Fruit fly (Drosophila melanogaster) whole organism, embryonic: ENCODE measurements around the gene TTLL4A.

ENCODE experiments used
- Antp ChIP-seq: fragments of 200-800 bp; sonication (Bioruptor generic); optimal IDR thresholded peaks from 3 replicates; lab custom pipeline; 2016; ENCODE audit warnings: missing biosample characterization, missing genetic modification characterization
- Asciz ChIP-seq: fragments of 200-800 bp; sonication (Bioruptor generic); optimal IDR thresholded peaks from 2 replicates; lab custom pipeline; 2017; ENCODE audit warnings: missing biosample characterization, mild to moderate bottlenecking, missing genetic modification characterization, missing genetic modification reagents
- CG11560 ChIP-seq: fragments of 200-800 bp; sonication (Bioruptor generic); IDR thresholded peaks from 3 replicates; pipeline ENCODE4 v1.3.6; 2022; ENCODE audit warnings: missing biosample characterization, missing genetic modification characterization
- CG12219 ChIP-seq: fragments of 200-800 bp; sonication (Bioruptor generic); optimal IDR thresholded peaks from 3 replicates; lab custom pipeline; 2018; ENCODE audit warnings: missing biosample characterization, mild to moderate bottlenecking, missing genetic modification characterization
- CG12391 ChIP-seq: fragments of 200-800 bp; sonication (Bioruptor generic); optimal IDR thresholded peaks from 3 replicates; lab custom pipeline; 2018; ENCODE audit warnings: missing biosample characterization, mild to moderate bottlenecking, missing genetic modification characterization, moderate library complexity
- CG13424 ChIP-seq: fragments of 200-800 bp; sonication (Bioruptor generic); optimal IDR thresholded peaks from 2 replicates; lab custom pipeline; 2019; ENCODE audit warnings: missing biosample characterization, mild to moderate bottlenecking, missing genetic modification characterization, moderate library complexity
- CG14050 ChIP-seq: fragments of 200-800 bp; sonication (Bioruptor generic); IDR thresholded peaks from 3 replicates; pipeline ENCODE4 v1.3.6; 2022; ENCODE audit warnings: missing biosample characterization, missing genetic modification characterization
- CG15073 ChIP-seq: fragments of 200-800 bp; sonication (Bioruptor generic); optimal IDR thresholded peaks from 2 replicates; lab custom pipeline; 2016; ENCODE audit warnings: missing biosample characterization, missing genetic modification characterization
- CG17328 ChIP-seq: fragments of 200-800 bp; sonication (Bioruptor generic); IDR thresholded peaks from 2 replicates; pipeline ENCODE4 v1.3.6; 2022; ENCODE audit warnings: missing biosample characterization, missing genetic modification characterization
- CG18011 ChIP-seq: fragments of 200-800 bp; sonication (Bioruptor generic); optimal IDR thresholded peaks from 2 replicates; lab custom pipeline; 2017; ENCODE audit warnings: missing biosample characterization, missing genetic modification characterization, mild to moderate bottlenecking, moderate library complexity, missing genotype
- CG2120 ChIP-seq: fragments of 200-800 bp; sonication (Bioruptor generic); optimal IDR thresholded peaks from 3 replicates; lab custom pipeline; 2016; ENCODE audit warnings: missing biosample characterization, missing genetic modification characterization
- CG31441 ChIP-seq: fragments of 200-800 bp; sonication (Bioruptor generic); IDR thresholded peaks from 2 replicates; pipeline ENCODE4 v1.3.6; 2022; ENCODE audit warnings: missing biosample characterization, missing genetic modification characterization
- CG4360 ChIP-seq: fragments of 200-800 bp; sonication (Bioruptor generic); IDR thresholded peaks from 2 replicates; pipeline ENCODE4 v1.3.6; 2022; ENCODE audit warnings: missing biosample characterization, missing genetic modification characterization
- CG7357 ChIP-seq: fragments of 200-800 bp; sonication (Bioruptor generic); IDR thresholded peaks from 3 replicates; pipeline ENCODE4 v1.3.6; 2022; ENCODE audit warnings: missing biosample characterization, missing genetic modification characterization
- CG7372 ChIP-seq: fragments of 200-800 bp; sonication (Bioruptor generic); IDR thresholded peaks from 2 replicates; pipeline ENCODE4 v1.3.6; 2022; ENCODE audit warnings: missing biosample characterization, missing genetic modification characterization
- CG8765 ChIP-seq: fragments of 200-800 bp; sonication (Bioruptor generic); IDR thresholded peaks from 2 replicates; pipeline ENCODE4 v1.3.6; 2022; ENCODE audit warnings: missing biosample characterization, missing genetic modification characterization
- D ChIP-seq, 2 experiments: fragments of 200-800 bp in 1 of 2; fragments of >200 bp in 1 of 2; sonication (Bioruptor generic) in 1 of 2; optimal IDR thresholded peaks; 2 replicates in 1 of 2; 3 replicates in 1 of 2; lab custom pipeline; 2017; ENCODE audit warnings: mild to moderate bottlenecking in 1 of 2, missing biosample characterization in 1 of 2, missing genetic modification characterization in 1 of 2, missing genetic modification reagents in 1 of 2
- D19B ChIP-seq: fragments of 200-800 bp; sonication (Bioruptor generic); optimal IDR thresholded peaks from 2 replicates; lab custom pipeline; 2017; ENCODE audit warnings: missing biosample characterization, mild to moderate bottlenecking, missing genetic modification characterization
- Dll ChIP-seq: fragments of 200-800 bp; sonication (Bioruptor generic); IDR thresholded peaks from 4 replicates; pipeline ENCODE4 v1.3.6; 2022; ENCODE audit warnings: missing biosample characterization, missing genetic modification characterization; ENCODE audit not compliant: partially characterized antibody
- Fer3 ChIP-seq: fragments of 200-800 bp; sonication (Bioruptor generic); optimal IDR thresholded peaks from 2 replicates; lab custom pipeline; 2018; ENCODE audit warnings: missing biosample characterization, mild to moderate bottlenecking, missing genetic modification characterization, moderate library complexity
- GATAe ChIP-seq: fragments of 200-800 bp; sonication (Bioruptor generic); conservative IDR thresholded peaks from 2 replicates; pipeline ENCODE4 v1.3.6; 2022; ENCODE audit warnings: missing biosample characterization, missing genetic modification characterization
- H15 ChIP-seq: fragments of 200-800 bp; sonication (Bioruptor generic); IDR thresholded peaks from 3 replicates; pipeline ENCODE4 v1.3.6; 2022; ENCODE audit warnings: missing biosample characterization, missing genetic modification characterization
- H2.0 ChIP-seq: fragments of 200-800 bp; sonication (Bioruptor generic); IDR thresholded peaks from 2 replicates; pipeline ENCODE4 v1.3.6; 2022; ENCODE audit warnings: missing biosample characterization, missing genetic modification characterization
- Max ChIP-seq: fragments of 200-800 bp; sonication (Bioruptor generic); optimal IDR thresholded peaks from 2 replicates; lab custom pipeline; 2016; ENCODE audit warnings: missing biosample characterization, mild to moderate bottlenecking, missing genetic modification characterization
- Meics ChIP-seq: fragments of 200-800 bp; sonication (Bioruptor generic); optimal IDR thresholded peaks from 2 replicates; lab custom pipeline; 2017; ENCODE audit warnings: missing biosample characterization, mild to moderate bottlenecking, missing genetic modification characterization
- Oli ChIP-seq: fragments of 200-800 bp; sonication (Bioruptor generic); optimal IDR thresholded peaks from 2 replicates; lab custom pipeline; 2018; ENCODE audit warnings: missing biosample characterization, mild to moderate bottlenecking, missing genetic modification characterization, moderate library complexity
- Rx ChIP-seq: fragments of 200-800 bp; sonication (Bioruptor generic); IDR thresholded peaks from 2 replicates; pipeline ENCODE4 v1.3.6; 2022; ENCODE audit warnings: missing biosample characterization, missing genetic modification characterization
- Sry-δ ChIP-seq: fragments of 200-800 bp; sonication (Bioruptor generic); optimal IDR thresholded peaks from 2 replicates; lab custom pipeline; 2016; ENCODE audit warnings: missing biosample characterization, missing genetic modification characterization
- Tbp ChIP-seq: fragments of >200 bp; optimal IDR thresholded peaks from 2 replicates; lab custom pipeline; 2018; ENCODE audit warnings: missing biosample characterization, missing genetic modification characterization
- ab ChIP-seq: fragments of 200-800 bp; sonication (Bioruptor generic); optimal IDR thresholded peaks from 2 replicates; lab custom pipeline; 2016; ENCODE audit warnings: missing biosample characterization, missing genetic modification characterization
- abd-A ChIP-seq: fragments of 200-800 bp; sonication (Bioruptor generic); optimal IDR thresholded peaks from 3 replicates; lab custom pipeline; 2019; ENCODE audit warnings: missing biosample characterization, mild to moderate bottlenecking, missing genetic modification characterization, moderate library complexity
- amos ChIP-seq: fragments of 200-800 bp; sonication (Bioruptor generic); IDR thresholded peaks from 2 replicates; pipeline ENCODE4 v1.3.6; 2022; ENCODE audit warnings: missing biosample characterization, missing genetic modification characterization; ENCODE audit not compliant: partially characterized antibody
- ash1 ChIP-seq: fragments of 200-800 bp; sonication (Bioruptor generic); optimal IDR thresholded peaks from 2 replicates; lab custom pipeline; 2018; ENCODE audit warnings: missing biosample characterization, mild to moderate bottlenecking, missing genetic modification characterization
- bbx ChIP-seq: fragments of 200-800 bp; sonication (Bioruptor generic); IDR thresholded peaks from 2 replicates; pipeline ENCODE4 v1.3.6; 2022; ENCODE audit warnings: missing biosample characterization, missing genetic modification characterization; ENCODE audit not compliant: partially characterized antibody
- exex ChIP-seq: fragments of 200-800 bp; sonication (Bioruptor generic); optimal IDR thresholded peaks from 4 replicates; lab custom pipeline; 2018; ENCODE audit warnings: missing biosample characterization, mild to moderate bottlenecking, missing genetic modification characterization, moderate library complexity
- fd102C ChIP-seq: fragments of 200-800 bp; sonication (Bioruptor generic); optimal IDR thresholded peaks from 2 replicates; lab custom pipeline; 2018; ENCODE audit warnings: missing biosample characterization, mild to moderate bottlenecking, missing genetic modification characterization, moderate library complexity
- gfzf ChIP-seq: fragments of 200-800 bp; sonication (Bioruptor generic); optimal IDR thresholded peaks from 2 replicates; lab custom pipeline; 2016; ENCODE audit warnings: missing biosample characterization, mild to moderate bottlenecking, missing genetic modification characterization, moderate library complexity
- gro ChIP-seq: fragments of 200-800 bp; sonication (Bioruptor generic); optimal IDR thresholded peaks from 2 replicates; lab custom pipeline; 2016; ENCODE audit warnings: missing biosample characterization, missing genetic modification characterization
- insv ChIP-seq, 2 experiments: fragments of 200-800 bp; sonication (Bioruptor generic); optimal IDR thresholded peaks; 3 replicates each; lab custom pipeline; 2016 to 2018; ENCODE audit warnings: missing biosample characterization in 2 of 2, missing genetic modification characterization in 2 of 2
- lola ChIP-seq, 3 experiments: fragments of >200 bp in 2 of 3; fragments of 200-800 bp in 1 of 3; sonication (Bioruptor generic) in 1 of 3; optimal IDR thresholded peaks; 2 replicates each; lab custom pipeline; 2017 to 2019; ENCODE audit warnings: missing biosample characterization in 3 of 3, missing genetic modification characterization in 3 of 3, mild to moderate bottlenecking in 1 of 3, moderate library complexity in 1 of 3
- otp ChIP-seq: fragments of 200-800 bp; sonication (Bioruptor generic); IDR thresholded peaks from 3 replicates; pipeline ENCODE4, ENCODE4 v1.3.6; 2022; ENCODE audit warnings: missing biosample characterization, missing genetic modification characterization
- pb ChIP-seq: fragments of 200-800 bp; sonication (Bioruptor generic); optimal IDR thresholded peaks from 3 replicates; lab custom pipeline; 2016; ENCODE audit warnings: missing biosample characterization, missing genetic modification characterization
- pum ChIP-seq: fragments of 200-800 bp; sonication (Bioruptor generic); optimal IDR thresholded peaks from 2 replicates; lab custom pipeline; 2016; ENCODE audit warnings: missing biosample characterization, missing genetic modification characterization
- run ChIP-seq: fragments of 200-800 bp; sonication (Bioruptor generic); optimal IDR thresholded peaks from 3 replicates; lab custom pipeline; 2018; ENCODE audit warnings: missing biosample characterization, mild to moderate bottlenecking, missing genetic modification characterization
- sd ChIP-seq: fragments of 200-800 bp; sonication (Bioruptor generic); optimal IDR thresholded peaks from 3 replicates; lab custom pipeline; 2018; ENCODE audit warnings: missing biosample characterization, mild to moderate bottlenecking, missing genetic modification characterization, moderate library complexity
- sim ChIP-seq: fragments of 200-800 bp; sonication (Bioruptor generic); IDR thresholded peaks from 2 replicates; pipeline ENCODE4 v1.3.6; 2022; ENCODE audit warnings: missing biosample characterization, missing genetic modification characterization
- sisA ChIP-seq: fragments of 200-800 bp; sonication (Bioruptor generic); IDR thresholded peaks from 2 replicates; pipeline ENCODE4 v1.3.6; 2022; ENCODE audit warnings: missing biosample characterization, missing genetic modification characterization
- ttk ChIP-seq: fragments of 200-800 bp; sonication (Bioruptor generic); IDR thresholded peaks from 2 replicates; pipeline ENCODE4 v2.1.2; 2022; ENCODE audit warnings: missing biosample characterization, missing genetic modification characterization
- wdn ChIP-seq: fragments of 200-800 bp; sonication (Bioruptor generic); IDR thresholded peaks from 2 replicates; pipeline ENCODE4 v1.3.6; 2022; ENCODE audit warnings: missing biosample characterization, missing genetic modification characterization
- z ChIP-seq: fragments of 200-800 bp; sonication (Bioruptor generic); IDR thresholded peaks from 3 replicates; pipeline ENCODE4 v1.3.6; 2022; ENCODE audit warnings: missing biosample characterization, missing genetic modification characterization

The TTLL4A gene

DNA sequence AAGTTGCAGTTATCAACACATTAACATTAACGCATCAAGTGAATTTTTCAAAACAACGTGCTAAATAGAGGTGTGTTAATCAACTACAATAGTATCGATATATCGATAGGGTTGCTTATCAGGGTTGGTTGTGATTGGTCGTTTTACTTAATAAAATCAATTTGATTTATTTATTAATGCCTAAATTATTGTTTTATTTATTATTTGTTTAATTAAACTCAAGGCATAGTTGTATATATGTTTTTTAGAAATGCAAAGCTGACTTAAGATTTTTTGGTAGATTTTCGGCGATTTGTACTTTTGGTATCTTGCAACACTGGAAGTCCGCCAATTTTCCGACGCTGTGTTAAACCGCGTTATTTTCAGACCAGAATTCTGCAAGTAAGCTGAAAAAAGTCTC lies 21.8 kb downstream of the TTLL4A start, which contains the start of the genes Art8 and dUTPase (continued):
- TF ChIP-seq sisA (GFP tag; lab: Robert Waterston, UW) (peak; percentile 58), CG31441 (no peak; the same call in none of the 2 replicates), Meics (GFP tag; lab: Kevin White, UChicago) (peak; percentile 63), wdn (peak; percentile 30; the same call in 1 of the 2 replicates), CG12391 (tag; lab: Kevin White, UChicago) (peak; percentile 93), H15 (peak; percentile 35; the same call in 1 of the 3 replicates), CG8765 (peak; percentile 24), D (optimal IDR thresholded peaks at IDR 0.05; lab: Kevin White, UChicago) (no peak), D (GFP tag; optimal IDR thresholded peaks at IDR 0.05; lab: Kevin White, UChicago) (no peak), CG7372 (GFP tag; lab: Robert Waterston, UW) (no peak), Max (GFP tag; lab: Kevin White, UChicago) (peak; percentile 93), sd (tag; lab: Kevin White, UChicago) (no peak), CG11560 (tag; lab: Robert Waterston, UW) (no peak), CG12219 (GFP tag; lab: Kevin White, UChicago) (no peak), CG18011 (peak; percentile 69), pum (GFP tag; lab: Kevin White, UChicago) (peak; percentile 3), Fer3 (peak; percentile 65), sim (GFP tag; lab: Robert Waterston, UW) (no peak), CG4360 (GFP tag; lab: Robert Waterston, UW) (no peak), gro (GFP tag; lab: Kevin White, UChicago) (no peak), CG13424 (tag; lab: Kevin White, UChicago) (peak; percentile 76), lola (GFP tag; optimal IDR thresholded peaks at IDR 0.05; lab: Kevin White, UChicago) (peak in 1 of 3 experiments; percentile 78), fd102C (GFP tag; lab: Kevin White, UChicago) (no peak), abd-A (no peak), Oli (tag; lab: Kevin White, UChicago) (peak; percentile 5), run (tag; lab: Kevin White, UChicago) (no peak), Dll (GFP tag; lab: Robert Waterston, UW) (peak; percentile 96), gfzf (GFP tag; lab: Kevin White, UChicago) (peak; percentile 54), pb (GFP tag; lab: Kevin White, UChicago) (no peak), otp (GFP tag; lab: Robert Waterston, UW) (peak; percentile 35; the same call in 1 of the 3 replicates), Asciz (GFP tag; lab: Kevin White, UChicago) (no peak), CG15073 (GFP tag; lab: Kevin White, UChicago) (no peak), CG14050 (GFP tag; lab: Robert Waterston, UW) (0 out of 3 replicates have a peak, but pooled peaks have one; percentile 25), ab (no peak), ttk (peak; percentile 29; the same call in 1 of the 2 replicates), Antp (GFP tag; lab: Kevin White, UChicago) (peak; percentile 39), ash1 (no peak), D19B (peak; percentile 4), insv (GFP tag; optimal IDR thresholded peaks at IDR 0.05; lab: Kevin White, UChicago) (peak in 1 of 2 experiments; percentile 25), bbx (GFP tag; lab: Robert Waterston, UW) (peak; percentile 79), CG7357 (GFP tag; lab: Robert Waterston, UW) (no peak), Rx (GFP tag; lab: Robert Waterston, UW) (no peak), Sry-δ (GFP tag; lab: Kevin White, UChicago) (peak; percentile 89), CG17328 (peak; percentile 56; the same call in 1 of the 2 replicates), H2.0 (GFP tag; lab: Robert Waterston, UW) (peak; percentile 53), GATAe (no peak), Tbp (GFP tag; lab: Kevin White, UChicago) (no peak), CG2120 (GFP tag; lab: Kevin White, UChicago) (peak; percentile 78), amos (GFP tag; lab: Robert Waterston, UW) (peak; percentile 87), z (GFP tag; lab: Robert Waterston, UW) (no peak), exex (peak; percentile 45)
